Worm (Caenorhabditis elegans) whole organism, young adult: ENCODE data around the gene hil-3.
"Not testable (repeated sequence)": the region's sequence is repeated elsewhere in the genome, so short reads cannot be mapped to it uniquely, and the experiment has no call there.

Source experiments
- F22D6.2 ChIP-seq: sonication (generic microtip); optimal IDR thresholded peaks from 2 replicates; lab custom pipeline; 2016; ENCODE audit warnings: mild to moderate bottlenecking, missing genetic modification characterization, missing compliant biosample characterization
- repo-1 ChIP-seq: sonication (generic microtip); optimal IDR thresholded peaks from 2 replicates; lab custom pipeline; 2017; ENCODE audit warnings: mild to moderate bottlenecking, missing genetic modification characterization, missing compliant biosample characterization

DNA sequence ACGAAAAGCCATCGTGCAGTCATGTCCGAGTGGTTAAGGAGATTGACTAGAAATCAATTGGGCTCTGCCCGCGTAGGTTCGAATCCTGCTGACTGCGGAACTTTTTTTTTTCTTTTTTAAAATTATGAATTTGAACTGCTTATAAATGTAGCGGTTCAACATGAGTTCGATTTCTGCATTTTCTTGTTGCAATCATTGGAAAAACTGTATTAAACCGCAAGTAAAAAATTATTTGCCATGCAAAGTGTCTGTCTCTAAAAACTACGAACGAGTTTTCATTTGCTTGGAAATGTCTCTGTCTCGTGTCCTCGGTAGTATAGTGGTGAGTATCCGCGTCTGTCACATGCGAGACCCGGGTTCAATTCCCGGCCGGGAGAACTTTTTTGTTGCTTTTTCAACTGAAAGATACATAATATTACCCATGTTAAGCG lies 3.5 kb upstream of the hil-3 start:
- TF ChIP-seq F22D6.2; repo-1 (tag; lab: Kevin White, UChicago): not testable (repeated sequence)
